Fruit fly (Drosophila melanogaster): ENCODE data around the gene CG13045.

The CG13045 gene

dm6 chr3L:16277135-16277534 lies 13.6 kb downstream of the CG13045 start, which contains the start of gene CG13065:
Gene CG13065 (plus strand): TSS chr3L:16277435.
- TF ChIP-seq CG11617 (GFP tag; optimal IDR thresholded peaks at IDR 0.05) (no peak), cic (GFP tag; optimal IDR thresholded peaks at IDR 0.05) (no peak), Mnt (GFP tag; optimal IDR thresholded peaks at IDR 0.05) (no peak), tj (GFP tag; optimal IDR thresholded peaks at IDR 0.05) (no peak), kay (GFP tag; ENCODE audit: borderline replicate concordance) (no peak), CG7101 (tag; optimal IDR thresholded peaks at IDR 0.05) (no peak), bab1 (GFP tag; optimal IDR thresholded peaks at IDR 0.05) (no peak), ovo (GFP tag; optimal IDR thresholded peaks at IDR 0.05) (no peak), CG33017 (tag; optimal IDR thresholded peaks at IDR 0.05) (no peak), CG5204 (GFP tag; optimal IDR thresholded peaks at IDR 0.05) (no peak), CG12768 (GFP tag; optimal IDR thresholded peaks at IDR 0.05) (no peak), pad (GFP tag; optimal IDR thresholded peaks at IDR 0.05) (no peak)

DNA sequence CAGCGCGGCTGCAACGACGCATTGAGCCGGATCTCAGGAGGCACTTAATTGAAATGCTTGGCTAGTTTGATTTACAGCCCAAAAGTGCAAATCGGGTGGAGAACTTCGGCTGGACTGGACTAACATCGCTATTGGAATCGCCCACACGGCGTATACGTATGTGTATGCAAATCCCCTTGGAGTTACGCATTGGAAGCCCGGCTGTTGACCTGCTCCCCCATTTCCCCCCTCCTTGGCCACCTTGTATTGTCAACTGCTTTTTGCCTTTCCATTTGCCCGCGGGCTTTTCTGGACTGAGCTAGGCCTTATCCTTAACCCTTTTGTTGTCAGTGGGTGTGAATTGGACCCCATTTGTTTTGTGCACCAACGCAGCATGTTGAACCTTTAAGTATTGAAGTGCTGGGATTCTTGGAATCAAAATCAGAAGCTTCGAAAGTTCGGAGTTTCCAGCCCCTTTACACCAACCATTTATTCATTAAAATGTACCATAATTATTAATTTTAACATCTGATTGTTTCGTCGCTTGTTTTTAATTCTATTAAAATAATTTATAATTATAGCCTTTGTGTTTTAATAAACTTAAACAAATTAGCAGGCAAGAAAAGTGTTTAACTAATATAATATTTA lies 15.2 kb downstream of the CG13045 start:
- TF ChIP-seq CG12768 (GFP tag; optimal IDR thresholded peaks at IDR 0.05) (no peak), CG14711 (tag; optimal IDR thresholded peaks at IDR 0.05) (no peak), Crg-1 (GFP tag; optimal IDR thresholded peaks at IDR 0.05) (no peak), tj (GFP tag; optimal IDR thresholded peaks at IDR 0.05) (no peak), CG7101 (tag; optimal IDR thresholded peaks at IDR 0.05) (no peak), CG7045 (GFP tag; optimal IDR thresholded peaks at IDR 0.05) (no peak), CG33017 (tag; optimal IDR thresholded peaks at IDR 0.05) (no peak), cic (GFP tag; optimal IDR thresholded peaks at IDR 0.05) (no peak), Hr96 (GFP tag; optimal IDR thresholded peaks at IDR 0.05) (no peak), bab1 (GFP tag; optimal IDR thresholded peaks at IDR 0.05) (no peak), CG5204 (GFP tag; optimal IDR thresholded peaks at IDR 0.05) (no peak), toe (GFP tag; optimal IDR thresholded peaks at IDR 0.05) (no peak), cnc (optimal IDR thresholded peaks at IDR 0.05) (no peak), Clk (GFP tag; optimal IDR thresholded peaks at IDR 0.05) (no peak), Mnt (GFP tag; optimal IDR thresholded peaks at IDR 0.05) (no peak), CG1620 (GFP tag; optimal IDR thresholded peaks at IDR 0.05) (no peak), ovo (GFP tag; optimal IDR thresholded peaks at IDR 0.05) (no peak), kay (GFP tag; ENCODE audit: borderline replicate concordance) (no peak), pad (GFP tag; optimal IDR thresholded peaks at IDR 0.05) (no peak), CG11617 (GFP tag; optimal IDR thresholded peaks at IDR 0.05) (no peak)

- no peak for TF ChIP-seq Clk (GFP tag; optimal IDR thresholded peaks at IDR 0.05)
- TF ChIP-seq cic (GFP tag; optimal IDR thresholded peaks at IDR 0.05), result no peak
- no peak for TF ChIP-seq Hr96 (GFP tag; optimal IDR thresholded peaks at IDR 0.05)
- no peak for TF ChIP-seq CG5204 (GFP tag; optimal IDR thresholded peaks at IDR 0.05)
- TF ChIP-seq pad (GFP tag; optimal IDR thresholded peaks at IDR 0.05), result no peak
- TF ChIP-seq Crg-1 (GFP tag; optimal IDR thresholded peaks at IDR 0.05), result no peak
- no peak for TF ChIP-seq CG7101 (tag; optimal IDR thresholded peaks at IDR 0.05)
- TF ChIP-seq CG12768 (GFP tag; optimal IDR thresholded peaks at IDR 0.05), result no peak
- TF ChIP-seq tj (GFP tag; optimal IDR thresholded peaks at IDR 0.05), result no peak
- no peak for TF ChIP-seq toe (GFP tag; optimal IDR thresholded peaks at IDR 0.05)
- TF ChIP-seq ovo (GFP tag; optimal IDR thresholded peaks at IDR 0.05), result no peak
- no peak for TF ChIP-seq kay (GFP tag; ENCODE audit: borderline replicate concordance)
- TF ChIP-seq CG1620 (GFP tag; optimal IDR thresholded peaks at IDR 0.05), result no peak
These were observed 18.3 kb downstream of the CG13045 start, which contains the start of gene CG13066 for dm6 chr3L:16272338-16272959. Gene CG13066 (plus strand): TSS chr3L:16272909.

- TF ChIP-seq ovo (GFP tag; optimal IDR thresholded peaks at IDR 0.05) (no peak), CG14711 (tag; optimal IDR thresholded peaks at IDR 0.05) (no peak), tj (GFP tag; optimal IDR thresholded peaks at IDR 0.05) (no peak), Clk (GFP tag; optimal IDR thresholded peaks at IDR 0.05) (no peak), CG12768 (GFP tag; optimal IDR thresholded peaks at IDR 0.05) (no peak), cnc (optimal IDR thresholded peaks at IDR 0.05) (no peak), CG7045 (GFP tag; optimal IDR thresholded peaks at IDR 0.05) (no peak), CG5204 (GFP tag; optimal IDR thresholded peaks at IDR 0.05) (no peak), Crg-1 (GFP tag; optimal IDR thresholded peaks at IDR 0.05) (no peak), toe (GFP tag; optimal IDR thresholded peaks at IDR 0.05) (no peak), bab1 (GFP tag; optimal IDR thresholded peaks at IDR 0.05) (no peak), Hr96 (GFP tag; optimal IDR thresholded peaks at IDR 0.05) (no peak), CG7101 (tag; optimal IDR thresholded peaks at IDR 0.05) (no peak), cic (GFP tag; optimal IDR thresholded peaks at IDR 0.05) (no peak), kay (GFP tag; ENCODE audit: borderline replicate concordance) (no peak)
These were observed 19.9 kb downstream of the CG13045 start, which contains the start of the genes CG34248 and CG13067 for dm6 chr3L:16270802-16271332. Gene CG34248 (minus strand): TSS chr3L:16270902. Gene CG13067 (plus strand): TSS chr3L:16271282.

dm6 chr3L:16269092-16269491 lies 21.7 kb downstream of the CG13045 start, which contains the start of gene CG13068:
Gene CG13068 (plus strand): TSS chr3L:16269392.
- TF ChIP-seq CG33017 (tag; optimal IDR thresholded peaks at IDR 0.05) (no peak), cnc (optimal IDR thresholded peaks at IDR 0.05) (no peak), toe (GFP tag; optimal IDR thresholded peaks at IDR 0.05) (no peak), Crg-1 (GFP tag; optimal IDR thresholded peaks at IDR 0.05) (no peak), CG5204 (GFP tag; optimal IDR thresholded peaks at IDR 0.05) (no peak), CG7101 (tag; optimal IDR thresholded peaks at IDR 0.05) (no peak)
